Worm (Caenorhabditis elegans) whole organism, young adult: ENCODE results near the gene B0454.6.

Experiments used
- B0261.1 ChIP-seq: sonication (generic microtip); optimal IDR thresholded peaks from 2 replicates; lab custom pipeline; 2016; ENCODE audit warnings: mild to moderate bottlenecking, missing genetic modification characterization, moderate library complexity, missing compliant biosample characterization
- C06A6.2 ChIP-seq: fragments of 200-800 bp; sonication (Bioruptor generic); conservative IDR thresholded peaks from 2 replicates; pipeline ENCODE4 v1.3.6; 2022; ENCODE audit warnings: missing genetic modification characterization, missing compliant biosample characterization
- C17E4.6 ChIP-seq: fragments of 200-800 bp; sonication (Bioruptor generic); IDR thresholded peaks from 2 replicates; pipeline ENCODE4 v1.3.6; 2022; ENCODE audit warnings: missing genetic modification reagents, missing genetic modification characterization, missing compliant biosample characterization
- D2030.7 ChIP-seq: fragments of 200-800 bp; sonication (Bioruptor generic); IDR thresholded peaks from 2 replicates; pipeline ENCODE4 v1.3.6; 2022; ENCODE audit warnings: missing genetic modification reagents, missing genetic modification characterization, missing compliant biosample characterization
- F10E7.11 ChIP-seq: sonication (generic microtip); optimal IDR thresholded peaks from 2 replicates; lab custom pipeline; 2017; ENCODE audit warnings: mild to moderate bottlenecking, missing genetic modification characterization, moderate library complexity, missing compliant biosample characterization
- F22D6.2 ChIP-seq: sonication (generic microtip); optimal IDR thresholded peaks from 2 replicates; lab custom pipeline; 2016; ENCODE audit warnings: mild to moderate bottlenecking, missing genetic modification characterization, missing compliant biosample characterization
- F23B12.7 ChIP-seq: sonication (generic microtip); optimal IDR thresholded peaks from 2 replicates; lab custom pipeline; 2017; ENCODE audit warnings: missing genetic modification characterization, mild to moderate bottlenecking, missing compliant biosample characterization, antibody characterized with exemption, moderate library complexity; ENCODE audit not compliant: insufficient read depth
- F39B2.1 ChIP-seq: fragments of 200-800 bp; sonication (Bioruptor generic); IDR thresholded peaks from 2 replicates; pipeline ENCODE4 v1.3.6; 2022; ENCODE audit warnings: missing genetic modification reagents, missing genetic modification characterization, missing compliant biosample characterization
- F49E8.2 ChIP-seq: sonication (generic microtip); optimal IDR thresholded peaks from 3 replicates; lab custom pipeline; 2017; ENCODE audit warnings: missing genetic modification characterization, mild to moderate bottlenecking, missing compliant biosample characterization, antibody characterized with exemption, moderate library complexity; ENCODE audit not compliant: insufficient read depth
- F57A8.1 ChIP-seq: fragments of 200-800 bp; sonication (Bioruptor generic); optimal IDR thresholded peaks from 2 replicates; lab custom pipeline; 2018; ENCODE audit warnings: mild to moderate bottlenecking, missing genetic modification characterization, moderate library complexity, missing compliant biosample characterization
- Y95B8A.8 ChIP-seq: fragments of 200-800 bp; sonication (Bioruptor generic); IDR thresholded peaks from 2 replicates; pipeline ENCODE4 v1.3.6; 2022; ENCODE audit warnings: missing genetic modification reagents, missing genetic modification characterization, missing compliant biosample characterization
- akir-1 ChIP-seq: fragments of 200-800 bp; sonication (Bioruptor generic); optimal IDR thresholded peaks from 2 replicates; lab custom pipeline; 2018; ENCODE audit warnings: mild to moderate bottlenecking, missing genetic modification characterization, moderate library complexity, missing compliant biosample characterization
- ama-1 ChIP-seq, 3 experiments: fragments of 150-350 bp in 1 of 3; sonication (generic microtip) in 2 of 3; optimal IDR thresholded peaks; 2 replicates each; lab custom pipeline; 2014 to 2018; ENCODE audit warnings: missing biosample characterization in 2 of 3, missing genetic modification characterization in 2 of 3, missing genetic modification reagents in 2 of 3
- attf-3 ChIP-seq: fragments of 200-800 bp; sonication (Bioruptor generic); conservative IDR thresholded peaks from 2 replicates; pipeline ENCODE4 v1.3.6; 2022; ENCODE audit warnings: missing genetic modification reagents, missing genetic modification characterization, missing compliant biosample characterization
- cebp-1 ChIP-seq, 2 experiments: fragments of 200-800 bp in 1 of 2; sonication (Bioruptor generic) in 1 of 2; sonication (generic microtip) in 1 of 2; IDR thresholded peaks in 1 of 2; optimal IDR thresholded peaks in 1 of 2; 2 replicates each; pipeline versions ENCODE4 v1.3.6 to Lab custom; 2017 to 2022; ENCODE audit warnings: missing compliant biosample characterization in 2 of 2, missing genetic modification characterization in 2 of 2, mild to moderate bottlenecking in 1 of 2, missing genetic modification reagents in 1 of 2, moderate library complexity in 1 of 2
- chd-7 ChIP-seq: sonication (generic microtip); optimal IDR thresholded peaks from 2 replicates; lab custom pipeline; 2016; ENCODE audit warnings: mild to moderate bottlenecking, missing genetic modification characterization, moderate library complexity, missing compliant biosample characterization
- ekl-4 ChIP-seq: fragments of 200-800 bp; sonication (Bioruptor generic); IDR thresholded peaks from 2 replicates; pipeline ENCODE4 v1.3.6; 2022; ENCODE audit warnings: missing genetic modification reagents, missing genetic modification characterization, missing compliant biosample characterization
- ets-4 ChIP-seq: fragments of 200-800 bp; sonication (Bioruptor generic); optimal IDR thresholded peaks from 2 replicates; lab custom pipeline; 2018; ENCODE audit warnings: mild to moderate bottlenecking, missing genetic modification characterization, missing compliant biosample characterization
- him-1 ChIP-seq: sonication (generic microtip); optimal IDR thresholded peaks from 2 replicates; lab custom pipeline; 2016; ENCODE audit warnings: missing genotype, missing genetic modification reagents, missing genetic modification characterization, missing compliant biosample characterization
- hmg-20 ChIP-seq: fragments of 200-800 bp; sonication (Bioruptor generic); IDR thresholded peaks from 2 replicates; pipeline ENCODE4 v1.3.6; 2022; ENCODE audit warnings: missing genetic modification reagents, missing genetic modification characterization, missing compliant biosample characterization
- lag-1 ChIP-seq: fragments of 200-800 bp; sonication (Bioruptor generic); IDR thresholded peaks from 2 replicates; pipeline ENCODE4 v1.3.6; 2022; ENCODE audit warnings: missing genetic modification reagents, missing genetic modification characterization, missing compliant biosample characterization
- lin-54 ChIP-seq: fragments of 200-800 bp; sonication (Bioruptor generic); optimal IDR thresholded peaks from 2 replicates; lab custom pipeline; 2018; ENCODE audit warnings: mild to moderate bottlenecking, missing genetic modification characterization, missing compliant biosample characterization
- mes-4 ChIP-seq: sonication (generic microtip); optimal IDR thresholded peaks from 2 replicates; lab custom pipeline; 2016; ENCODE audit warnings: missing genotype, missing genetic modification characterization, missing compliant biosample characterization
- nfyb-1 ChIP-seq: fragments of 200-800 bp; sonication (Bioruptor generic); IDR thresholded peaks from 2 replicates; pipeline ENCODE4 v1.3.6; 2022; ENCODE audit warnings: missing genetic modification reagents, missing genetic modification characterization, missing compliant biosample characterization
- nhr-27 ChIP-seq: fragments of 200-800 bp; sonication (Bioruptor generic); optimal IDR thresholded peaks from 2 replicates; lab custom pipeline; 2018; ENCODE audit warnings: mild to moderate bottlenecking, missing genetic modification characterization, moderate library complexity, missing compliant biosample characterization
- nhr-80 ChIP-seq: sonication (generic microtip); optimal IDR thresholded peaks from 2 replicates; lab custom pipeline; 2016; ENCODE audit warnings: missing genetic modification characterization, missing compliant biosample characterization
- rcor-1 ChIP-seq: fragments of 200-800 bp; sonication (Bioruptor generic); IDR thresholded peaks from 2 replicates; pipeline ENCODE4 v1.3.6; 2022; ENCODE audit warnings: missing genetic modification reagents, missing genetic modification characterization, missing compliant biosample characterization
- rec-8 ChIP-seq, 2 experiments: sonication (generic microtip); optimal IDR thresholded peaks; 2 replicates each; lab custom pipeline; 2016; ENCODE audit warnings: mild to moderate bottlenecking in 2 of 2, missing genetic modification characterization in 2 of 2, missing genetic modification reagents in 2 of 2, missing genotype in 2 of 2, missing biosample characterization in 1 of 2, missing compliant biosample characterization in 1 of 2, moderate library complexity in 1 of 2
- snpc-1.3 ChIP-seq: sonication (generic microtip); optimal IDR thresholded peaks from 2 replicates; lab custom pipeline; 2017; ENCODE audit warnings: missing genetic modification characterization, mild to moderate bottlenecking, missing compliant biosample characterization, antibody characterized with exemption, moderate library complexity, missing genotype, missing genetic modification reagents; ENCODE audit not compliant: insufficient read depth
- sptf-2 ChIP-seq: fragments of 200-800 bp; sonication (Bioruptor generic); optimal IDR thresholded peaks from 2 replicates; lab custom pipeline; 2018; ENCODE audit warnings: mild to moderate bottlenecking, missing genetic modification characterization, missing compliant biosample characterization
- unc-62 ChIP-seq: fragments of 150-350 bp; optimal IDR thresholded peaks from 2 replicates; lab custom pipeline; 2014; ENCODE audit warnings: missing biosample characterization, missing genetic modification reagents, missing genetic modification characterization
- xnd-1 ChIP-seq: sonication (generic microtip); optimal IDR thresholded peaks from 2 replicates; lab custom pipeline; 2016; ENCODE audit warnings: missing genotype, missing genetic modification reagents, missing genetic modification characterization, missing compliant biosample characterization
- ztf-18 ChIP-seq: sonication (generic microtip); optimal IDR thresholded peaks from 2 replicates; lab custom pipeline; 2016; ENCODE audit warnings: missing genotype, mild to moderate bottlenecking, missing genetic modification characterization, missing compliant biosample characterization
- ztf-26 ChIP-seq: sonication (generic microtip); optimal IDR thresholded peaks from 2 replicates; lab custom pipeline; 2017; ENCODE audit warnings: missing genetic modification characterization, missing compliant biosample characterization

Gene B0454.6

DNA sequence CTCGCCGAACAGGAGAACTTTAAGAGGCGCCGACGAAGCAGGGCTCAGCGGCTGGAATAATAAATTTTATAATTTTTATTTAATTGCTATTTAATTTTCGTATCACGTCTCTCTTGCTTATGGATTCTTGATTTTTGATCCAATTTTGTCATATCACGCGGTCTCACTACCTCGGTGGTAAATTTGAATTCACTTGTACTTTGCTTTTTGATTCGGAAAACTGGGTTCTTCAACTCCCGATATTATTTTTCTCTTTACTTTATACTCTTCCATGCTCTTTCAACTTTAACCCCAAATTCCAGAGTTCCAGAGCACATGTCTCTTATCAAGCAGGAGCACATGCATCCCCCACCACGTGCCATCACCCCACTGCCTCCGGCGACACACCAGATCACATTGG is 28.9 kb upstream of the B0454.6 start, which contains the start of gene lido-11 (continued):
- TF ChIP-seq rcor-1 (GFP tag; lab: Robert Waterston, UW) (no peak), ztf-18 (tag; lab: Kevin White, UChicago) (no peak), sptf-2 (GFP tag; lab: Kevin White, UChicago) (no peak)

- TF ChIP-seq ztf-26 (no peak), lag-1 (no peak), F49E8.2 (tag; lab: Kevin White, UChicago) (no peak), lin-54 (no peak), rec-8 (tag; optimal IDR thresholded peaks at IDR 0.05; lab: Kevin White, UChicago) (no peak), unc-62 (GFP tag; lab: Kevin White, UChicago) (no peak), xnd-1 (tag; lab: Kevin White, UChicago) (no peak), mes-4 (tag; lab: Kevin White, UChicago) (no peak), F39B2.1 (GFP tag; lab: Robert Waterston, UW) (no peak), C17E4.6 (no peak), C06A6.2 (GFP tag; lab: Robert Waterston, UW) (no peak), B0261.1 (no peak), snpc-1.3 (tag; lab: Kevin White, UChicago) (no peak), Y95B8A.8 (no peak), cebp-1 (GFP tag; IDR thresholded peaks at IDR 0.05; lab: Robert Waterston, UW) (no peak), cebp-1 (tag; optimal IDR thresholded peaks at IDR 0.05; lab: Kevin White, UChicago) (no peak), ama-1 (optimal IDR thresholded peaks at IDR 0.05; lab: Kevin White, UChicago) (no peak), ama-1 (GFP tag; optimal IDR thresholded peaks at IDR 0.05; lab: Kevin White, UChicago) (no peak), F22D6.2 (tag; lab: Kevin White, UChicago) (no peak)
These were observed 27.1 kb upstream of the B0454.6 start, which contains the start of gene lido-12 for ce11 chrII:3005499-3005898. lido-12 (plus strand) TSS chrII:3005799.

DNA sequence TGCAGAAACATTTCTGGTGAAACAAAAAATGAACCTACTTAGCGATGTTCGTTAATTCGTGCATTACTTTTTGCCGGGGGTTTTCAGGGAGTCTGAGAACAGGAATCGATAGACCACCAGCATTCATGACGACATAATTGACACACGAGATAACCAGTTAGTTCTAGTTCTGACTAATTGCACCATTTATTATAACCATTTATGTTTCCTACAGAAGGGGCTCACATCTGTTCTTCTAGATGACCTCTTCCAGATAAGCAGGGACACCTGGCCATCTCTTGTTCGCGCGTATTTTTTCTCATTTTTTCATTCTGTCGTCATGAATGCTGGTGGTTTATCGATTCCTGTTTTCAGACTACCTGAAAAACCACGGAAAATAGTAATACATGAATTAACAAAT is 24.2 kb upstream of the B0454.6 start, which contains the start of gene sdz-5:
sdz-5 (plus strand) TSS at position 301 of the 400 bp plus-strand sequence.
- no peak for TF ChIP-seq ets-4
- no peak for TF ChIP-seq F23B12.7 (tag; lab: Kevin White, UChicago)
- no peak for TF ChIP-seq F49E8.2 (tag; lab: Kevin White, UChicago)
- no peak for TF ChIP-seq ekl-4 (GFP tag; lab: Robert Waterston, UW)

DNA sequence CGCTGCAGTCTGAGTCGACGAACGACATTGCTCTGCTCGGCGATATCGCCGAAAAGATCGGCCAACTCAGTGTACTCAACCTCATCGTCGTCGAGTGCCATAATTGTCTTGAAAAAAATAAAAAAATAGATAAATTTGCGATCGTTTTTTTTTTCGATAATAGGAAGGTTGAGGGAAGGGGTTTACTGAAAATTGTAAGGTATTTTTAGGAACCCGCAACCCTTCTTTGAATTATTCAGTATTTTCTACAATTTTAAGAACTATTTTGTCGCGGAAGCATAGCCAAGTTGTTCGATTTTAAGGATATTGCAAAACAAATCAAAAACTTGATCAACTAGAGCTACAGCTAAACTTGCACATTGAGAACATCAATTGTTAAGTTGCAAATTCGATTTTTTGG is 20.4 kb upstream of the B0454.6 start, which contains the start of gene C41H7.9:
C41H7.9 (minus strand) TSS at position 101 of the 400 bp plus-strand sequence.
- TF ChIP-seq attf-3 (GFP tag; lab: Robert Waterston, UW) (no peak), hmg-20 (no peak), ama-1 (optimal IDR thresholded peaks at IDR 0.05; lab: Kevin White, UChicago) (no peak), ama-1 (GFP tag; optimal IDR thresholded peaks at IDR 0.05; lab: Kevin White, UChicago) (no peak), F10E7.11 (no peak), lag-1 (no peak), F57A8.1 (GFP tag; lab: Kevin White, UChicago) (no peak), akir-1 (GFP tag; lab: Kevin White, UChicago) (no peak), F23B12.7 (tag; lab: Kevin White, UChicago) (no peak), him-1 (tag; lab: Kevin White, UChicago) (no peak)

- TF ChIP-seq D2030.7 (GFP tag; lab: Robert Waterston, UW), result no peak
- no peak for TF ChIP-seq nhr-27
- no peak for TF ChIP-seq chd-7 (tag; lab: Kevin White, UChicago)
- no peak for TF ChIP-seq rec-8 (tag; optimal IDR thresholded peaks at IDR 0.05; lab: Kevin White, UChicago)
- peak; percentile 93 for TF ChIP-seq nfyb-1
- TF ChIP-seq nhr-80 (tag; lab: Kevin White, UChicago), result peak; percentile 71
These were observed 18.3 kb upstream of the B0454.6 start, which contains the start of gene C41H7.2 for ce11 chrII:3014196-3014849. C41H7.2 (plus strand) TSS chrII:3014817.
